Fruit fly (Drosophila melanogaster): ENCODE data around the gene indra.

Gene indra

dm6 chr3L:1307005-1307632 is 35.1 kb downstream of the indra start, which contains the start of the genes Ctr9 and Nt5a (continued):
- TF ChIP-seq Trl (optimal IDR thresholded peaks at IDR 0.05) (no peak), Trl (GFP tag; optimal IDR thresholded peaks at IDR 0.05) (peak; percentile 76), ranshi (GFP tag; IDR thresholded peaks at IDR 0.05) (peak; percentile 46; the same call in 1 of the 2 replicates), rib (GFP tag; IDR thresholded peaks at IDR 0.05) (peak; percentile 61; the same call in 1 of the 2 replicates), ara (GFP tag; IDR thresholded peaks at IDR 0.05) (no peak), Dip3 (GFP tag; optimal IDR thresholded peaks at IDR 0.05) (peak; percentile 46), dpn (GFP tag; optimal IDR thresholded peaks at IDR 0.05) (peak; percentile 55 to 72), Opbp (GFP tag; IDR thresholded peaks at IDR 0.05; ENCODE audit: partially characterized antibody) (peak; percentile 88), sug (tag; optimal IDR thresholded peaks at IDR 0.05) (peak; percentile 75), gce (GFP tag; IDR thresholded peaks at IDR 0.05) (no peak), Camta (GFP tag; optimal IDR thresholded peaks at IDR 0.05) (no peak), CG10267 (tag; optimal IDR thresholded peaks at IDR 0.05) (peak; percentile 61), wek (GFP tag; optimal IDR thresholded peaks at IDR 0.05) (no peak), CG30403 (GFP tag; optimal IDR thresholded peaks at IDR 0.05) (peak; percentile 68), CG34224 (GFP tag; IDR thresholded peaks at IDR 0.05; ENCODE audit: partially characterized antibody) (peak; percentile 81), Dek (tag; optimal IDR thresholded peaks at IDR 0.05) (no peak), CG10979 (tag; optimal IDR thresholded peaks at IDR 0.05) (peak; percentile 13), Hr78 (GFP tag; optimal IDR thresholded peaks at IDR 0.05) (peak in 1 of 2 experiments; percentile 42), dmrt99B (tag; optimal IDR thresholded peaks at IDR 0.05) (no peak), HmgZ (tag; optimal IDR thresholded peaks at IDR 0.05) (peak; percentile 88), CG30020 (tag; optimal IDR thresholded peaks at IDR 0.05) (peak; percentile 74), CG4360 (GFP tag; IDR thresholded peaks at IDR 0.05) (0 out of 2 replicates have a peak, but pooled peaks have one; percentile 36), grau (tag; optimal IDR thresholded peaks at IDR 0.05) (peak; percentile 58), CTCF (GFP tag; optimal IDR thresholded peaks at IDR 0.05) (no peak), CG6791 (GFP tag; IDR thresholded peaks at IDR 0.05; ENCODE audit: partially characterized antibody) (peak; percentile 81), jumu (GFP tag; optimal IDR thresholded peaks at IDR 0.05) (peak; percentile 56), CG31388 (GFP tag; optimal IDR thresholded peaks at IDR 0.05) (no peak), B-H1 (GFP tag; IDR thresholded peaks at IDR 0.05) (no peak), unpg (GFP tag; optimal IDR thresholded peaks at IDR 0.05) (no peak), NFAT (GFP tag; IDR thresholded peaks at IDR 0.05) (peak; percentile 88), CG2202 (tag; optimal IDR thresholded peaks at IDR 0.05) (no peak), shn (GFP tag; optimal IDR thresholded peaks at IDR 0.05) (peak; percentile 76), Sry-β (GFP tag; optimal IDR thresholded peaks at IDR 0.05) (peak; percentile 96), row (GFP tag; IDR thresholded peaks at IDR 0.05) (peak; percentile 85), nmo (GFP tag; optimal IDR thresholded peaks at IDR 0.05) (peak; percentile 67), CG3065 (GFP tag; optimal IDR thresholded peaks at IDR 0.05) (no peak), en (GFP tag; optimal IDR thresholded peaks at IDR 0.05) (peak; percentile 14), Kr (GFP tag; optimal IDR thresholded peaks at IDR 0.05) (no peak), CG17359 (tag; optimal IDR thresholded peaks at IDR 0.05) (peak; percentile 31), CHES-1-like (GFP tag; optimal IDR thresholded peaks at IDR 0.05) (peak; percentile 56), tap (tag; optimal IDR thresholded peaks at IDR 0.05) (no peak), CG17912 (GFP tag; optimal IDR thresholded peaks at IDR 0.05) (peak; percentile 53), bigmax (GFP tag; optimal IDR thresholded peaks at IDR 0.05) (no peak), CG10147 (GFP tag; optimal IDR thresholded peaks at IDR 0.05) (no peak), CG2712 (tag; optimal IDR thresholded peaks at IDR 0.05) (peak; percentile 58), Neu2 (GFP tag; optimal IDR thresholded peaks at IDR 0.05; ENCODE audit: borderline replicate concordance) (no peak), HLH3B (GFP tag; IDR thresholded peaks at IDR 0.05) (no peak; the same call in 1 of the 2 replicates), CG15269 (tag; optimal IDR thresholded peaks at IDR 0.05) (no peak), gem (tag; optimal IDR thresholded peaks at IDR 0.05) (no peak), aop (GFP tag; IDR thresholded peaks at IDR 0.05) (no peak)

Measured in whole organism, embryonic.